Worm (Caenorhabditis elegans): ENCODE measurements around the gene Y51H4A.8.

DNA sequence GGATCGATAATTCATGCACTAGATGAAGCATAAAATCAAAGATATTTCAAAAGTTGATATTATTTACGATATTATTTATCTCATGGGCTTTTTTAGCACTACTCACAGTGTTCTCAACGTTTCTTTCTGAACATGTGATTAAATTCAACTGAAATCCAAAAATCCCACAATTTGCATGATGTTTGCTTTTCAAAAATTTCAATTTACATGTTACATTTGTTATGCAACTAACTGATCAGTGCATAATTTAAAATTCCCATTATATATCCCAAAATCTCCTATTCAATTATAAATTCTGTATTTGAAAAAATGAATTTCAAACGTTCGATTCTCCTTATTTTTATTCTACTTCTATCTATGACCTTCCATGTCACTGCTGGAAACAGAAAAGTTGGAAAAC is 50.0 kb downstream of the Y51H4A.8 start, which contains the start of gene Y51H4A.937:
- TF ChIP-seq C38D4.7 (GFP tag; optimal IDR thresholded peaks at IDR 0.05) (no peak), T23F11.4 (GFP tag; optimal IDR thresholded peaks at IDR 0.05) (no peak), hlh-30 (tag; optimal IDR thresholded peaks at IDR 0.05; ENCODE audit: insufficient read depth) (no peak), pax-1 (tag; optimal IDR thresholded peaks at IDR 0.05) (no peak), sox-4 (tag; optimal IDR thresholded peaks at IDR 0.05) (no peak), nhr-11 (tag; optimal IDR thresholded peaks at IDR 0.05) (no peak), fkh-10 (GFP tag; optimal IDR thresholded peaks at IDR 0.05) (no peak), pha-4 (tag; optimal IDR thresholded peaks at IDR 0.05) (no peak), ceh-6 (GFP tag; optimal IDR thresholded peaks at IDR 0.05) (no peak)

Data from whole organism, late embryonic.